Worm (Caenorhabditis elegans) whole organism, young adult: ENCODE data around the gene fbxb-84.

Source experiments
- C06A6.2 ChIP-seq: fragments of 200-800 bp; sonication (Bioruptor generic); conservative IDR thresholded peaks from 2 replicates; pipeline ENCODE4 v1.3.6; 2022; ENCODE audit warnings: missing genetic modification characterization, missing compliant biosample characterization
- C17E4.6 ChIP-seq: fragments of 200-800 bp; sonication (Bioruptor generic); IDR thresholded peaks from 2 replicates; pipeline ENCODE4 v1.3.6; 2022; ENCODE audit warnings: missing genetic modification reagents, missing genetic modification characterization, missing compliant biosample characterization
- Y79H2A.3 ChIP-seq: fragments of 200-800 bp; sonication (Bioruptor generic); conservative IDR thresholded peaks from 2 replicates; pipeline ENCODE4 v1.3.6; 2022; ENCODE audit warnings: missing genetic modification reagents, missing genetic modification characterization, missing compliant biosample characterization
- hmg-20 ChIP-seq: fragments of 200-800 bp; sonication (Bioruptor generic); IDR thresholded peaks from 2 replicates; pipeline ENCODE4 v1.3.6; 2022; ENCODE audit warnings: missing genetic modification reagents, missing genetic modification characterization, missing compliant biosample characterization
- lsl-1 ChIP-seq: fragments of 200-800 bp; sonication (Bioruptor generic); optimal IDR thresholded peaks from 2 replicates; lab custom pipeline; 2018; ENCODE audit warnings: mild to moderate bottlenecking, missing genetic modification characterization, moderate library complexity, missing compliant biosample characterization
- nfyb-1 ChIP-seq: fragments of 200-800 bp; sonication (Bioruptor generic); IDR thresholded peaks from 2 replicates; pipeline ENCODE4 v1.3.6; 2022; ENCODE audit warnings: missing genetic modification reagents, missing genetic modification characterization, missing compliant biosample characterization
- nhr-80 ChIP-seq: sonication (generic microtip); optimal IDR thresholded peaks from 2 replicates; lab custom pipeline; 2016; ENCODE audit warnings: missing genetic modification characterization, missing compliant biosample characterization
- rec-8 ChIP-seq, 2 experiments: sonication (generic microtip); optimal IDR thresholded peaks; 2 replicates each; lab custom pipeline; 2016; ENCODE audit warnings: mild to moderate bottlenecking in 2 of 2, missing genetic modification characterization in 2 of 2, missing genetic modification reagents in 2 of 2, missing genotype in 2 of 2, missing biosample characterization in 1 of 2, missing compliant biosample characterization in 1 of 2, moderate library complexity in 1 of 2
- unc-130 ChIP-seq: sonication (generic microtip); optimal IDR thresholded peaks from 2 replicates; lab custom pipeline; 2016; ENCODE audit warnings: missing genetic modification reagents, missing genetic modification characterization, missing compliant biosample characterization
- ztf-28 ChIP-seq: fragments of 200-800 bp; sonication (Bioruptor generic); IDR thresholded peaks from 2 replicates; pipeline ENCODE4 v1.3.6; 2022; ENCODE audit warnings: missing genetic modification reagents, missing genetic modification characterization, missing compliant biosample characterization

- no peak for TF ChIP-seq rec-8 (tag; optimal IDR thresholded peaks at IDR 0.05; lab: Kevin White, UChicago)
- TF ChIP-seq nfyb-1 (GFP tag; lab: Robert Waterston, UW), result no peak
- no peak for TF ChIP-seq ztf-28
- TF ChIP-seq Y79H2A.3 (GFP tag; lab: Robert Waterston, UW), result no peak
- no peak for TF ChIP-seq C17E4.6 (GFP tag; lab: Robert Waterston, UW)
- no peak for TF ChIP-seq hmg-20 (GFP tag; lab: Robert Waterston, UW)
- no peak for TF ChIP-seq nhr-80 (tag; lab: Kevin White, UChicago)
- no peak for TF ChIP-seq C06A6.2 (GFP tag; lab: Robert Waterston, UW)
- TF ChIP-seq unc-130 (GFP tag; lab: Kevin White, UChicago), result no peak
- no peak for TF ChIP-seq lsl-1 (GFP tag; lab: Kevin White, UChicago)
Observed at ce11 chrIII:183072-183471, 36.8 kb upstream of the fbxb-84 start.
